Fruit fly (Drosophila melanogaster) whole organism, embryonic: ENCODE results near the gene RpLP1.

Source experiments
- Aef1 ChIP-seq: fragments of 200-800 bp; sonication (Bioruptor generic); IDR thresholded peaks from 3 replicates; pipeline ENCODE4 v1.3.6; 2022; ENCODE audit warnings: missing biosample characterization, missing genetic modification characterization
- Antp ChIP-seq: fragments of 200-800 bp; sonication (Bioruptor generic); optimal IDR thresholded peaks from 3 replicates; lab custom pipeline; 2016; ENCODE audit warnings: missing biosample characterization, missing genetic modification characterization
- B-H2 ChIP-seq: fragments of 200-800 bp; sonication (Bioruptor generic); optimal IDR thresholded peaks from 2 replicates; lab custom pipeline; 2018; ENCODE audit warnings: missing biosample characterization, mild to moderate bottlenecking, missing genetic modification characterization
- CG10147 ChIP-seq: fragments of 200-800 bp; sonication (Bioruptor generic); optimal IDR thresholded peaks from 2 replicates; lab custom pipeline; 2019; ENCODE audit warnings: missing biosample characterization, mild to moderate bottlenecking, missing genetic modification characterization, moderate library complexity
- CG1233 ChIP-seq: fragments of 200-800 bp; sonication (Bioruptor generic); optimal IDR thresholded peaks from 4 replicates; lab custom pipeline; 2018; ENCODE audit warnings: missing biosample characterization, mild to moderate bottlenecking, missing genetic modification characterization
- CG12659 ChIP-seq: fragments of 200-800 bp; sonication (Bioruptor generic); optimal IDR thresholded peaks from 3 replicates; lab custom pipeline; 2017; ENCODE audit warnings: mild to moderate bottlenecking, missing biosample characterization, missing genetic modification reagents, missing genetic modification characterization
- CG12744 ChIP-seq: fragments of 200-800 bp; sonication (Bioruptor generic); optimal IDR thresholded peaks from 2 replicates; lab custom pipeline; 2016; ENCODE audit warnings: missing biosample characterization, missing genetic modification characterization
- CG13123 ChIP-seq: fragments of 200-800 bp; sonication (Bioruptor generic); optimal IDR thresholded peaks from 2 replicates; lab custom pipeline; 2016; ENCODE audit warnings: missing biosample characterization, missing genetic modification characterization
- CG13894 ChIP-seq: fragments of 200-800 bp; sonication (Bioruptor generic); optimal IDR thresholded peaks from 3 replicates; lab custom pipeline; 2018; ENCODE audit warnings: missing biosample characterization, mild to moderate bottlenecking, missing genetic modification characterization, moderate library complexity
- CG14014 ChIP-seq: fragments of 200-800 bp; sonication (Bioruptor generic); IDR thresholded peaks from 2 replicates; pipeline ENCODE4 v1.3.6; 2022; ENCODE audit warnings: missing biosample characterization, missing genetic modification characterization
- CG15011 ChIP-seq: fragments of 200-800 bp; sonication (Bioruptor generic); optimal IDR thresholded peaks from 3 replicates; lab custom pipeline; 2018; ENCODE audit warnings: missing biosample characterization, mild to moderate bottlenecking, missing genetic modification characterization
- CG15601 ChIP-seq: fragments of 200-800 bp; sonication (Bioruptor generic); optimal IDR thresholded peaks from 3 replicates; lab custom pipeline; 2019; ENCODE audit warnings: missing biosample characterization, mild to moderate bottlenecking, missing genetic modification characterization, moderate library complexity
- CG1603 ChIP-seq: fragments of 200-800 bp; sonication (Bioruptor generic); optimal IDR thresholded peaks from 2 replicates; lab custom pipeline; 2019; ENCODE audit warnings: missing biosample characterization, mild to moderate bottlenecking, missing genetic modification characterization, moderate library complexity
- CG17328 ChIP-seq: fragments of 200-800 bp; sonication (Bioruptor generic); IDR thresholded peaks from 2 replicates; pipeline ENCODE4 v1.3.6; 2022; ENCODE audit warnings: missing biosample characterization, missing genetic modification characterization
- CG17359 ChIP-seq: fragments of 200-800 bp; sonication (Bioruptor generic); optimal IDR thresholded peaks from 3 replicates; lab custom pipeline; 2018; ENCODE audit warnings: missing biosample characterization, mild to moderate bottlenecking, missing genetic modification characterization, moderate library complexity
- CG1792 ChIP-seq: fragments of 200-800 bp; sonication (Bioruptor generic); optimal IDR thresholded peaks from 2 replicates; lab custom pipeline; 2016; ENCODE audit warnings: missing biosample characterization, missing genetic modification characterization
- CG18262 ChIP-seq: fragments of 200-800 bp; optimal IDR thresholded peaks from 3 replicates; lab custom pipeline; 2019; ENCODE audit warnings: missing biosample characterization, mild to moderate bottlenecking, missing genetic modification characterization, moderate library complexity
- CG1832 ChIP-seq: fragments of 200-800 bp; sonication (Bioruptor generic); optimal IDR thresholded peaks from 2 replicates; lab custom pipeline; 2017; ENCODE audit warnings: missing biosample characterization, mild to moderate bottlenecking, missing genetic modification characterization, inconsistent platforms
- CG34376 ChIP-seq: fragments of 200-800 bp; sonication (Bioruptor generic); optimal IDR thresholded peaks from 2 replicates; lab custom pipeline; 2018; ENCODE audit warnings: missing biosample characterization, mild to moderate bottlenecking, missing genetic modification characterization
- CG9215 ChIP-seq: fragments of 200-800 bp; sonication (Bioruptor generic); IDR thresholded peaks from 2 replicates; pipeline ENCODE4 v1.3.6; 2022; ENCODE audit warnings: missing biosample characterization, missing genetic modification characterization
- Chrac-16 ChIP-seq: fragments of 200-800 bp; sonication (Bioruptor generic); optimal IDR thresholded peaks from 3 replicates; lab custom pipeline; 2016; ENCODE audit warnings: missing biosample characterization, missing genetic modification characterization
- Dll ChIP-seq: fragments of 200-800 bp; sonication (Bioruptor generic); IDR thresholded peaks from 4 replicates; pipeline ENCODE4 v1.3.6; 2022; ENCODE audit warnings: missing biosample characterization, missing genetic modification characterization; ENCODE audit not compliant: partially characterized antibody
- Doc2 ChIP-seq: fragments of 200-800 bp; sonication (Bioruptor generic); IDR thresholded peaks from 2 replicates; pipeline ENCODE4 v1.3.6; 2022; ENCODE audit warnings: missing biosample characterization, missing genetic modification characterization
- Nf-YA ChIP-seq: fragments of 200-800 bp; sonication (Bioruptor generic); IDR thresholded peaks from 2 replicates; pipeline ENCODE4 v1.3.6; 2022; ENCODE audit warnings: missing biosample characterization, missing genetic modification characterization
- Pdp1 ChIP-seq, 2 experiments: fragments of 200-800 bp; sonication (Bioruptor generic); optimal IDR thresholded peaks; 3 replicates each; lab custom pipeline; 2016; ENCODE audit warnings: missing biosample characterization in 2 of 2, missing genetic modification characterization in 2 of 2, mild to moderate bottlenecking in 1 of 2, moderate library complexity in 1 of 2
- Sox100B ChIP-seq: fragments of 200-800 bp; sonication (Bioruptor generic); optimal IDR thresholded peaks from 3 replicates; lab custom pipeline; 2018; ENCODE audit warnings: missing biosample characterization, mild to moderate bottlenecking, missing genetic modification characterization
- Sry-δ ChIP-seq: fragments of 200-800 bp; sonication (Bioruptor generic); optimal IDR thresholded peaks from 2 replicates; lab custom pipeline; 2016; ENCODE audit warnings: missing biosample characterization, missing genetic modification characterization
- Xbp1 ChIP-seq: fragments of 200-800 bp; sonication (Bioruptor generic); optimal IDR thresholded peaks from 3 replicates; lab custom pipeline; 2016; ENCODE audit warnings: missing biosample characterization, mild to moderate bottlenecking, missing genetic modification characterization
- ap ChIP-seq: fragments of 200-800 bp; sonication (Bioruptor generic); IDR thresholded peaks from 2 replicates; pipeline ENCODE4 v1.3.6; 2022; ENCODE audit warnings: missing biosample characterization, missing genetic modification characterization
- az2 ChIP-seq: fragments of 200-800 bp; sonication (Bioruptor generic); optimal IDR thresholded peaks from 3 replicates; lab custom pipeline; 2016; ENCODE audit warnings: missing biosample characterization, missing genetic modification characterization
- bbx ChIP-seq: fragments of 200-800 bp; sonication (Bioruptor generic); IDR thresholded peaks from 2 replicates; pipeline ENCODE4 v1.3.6; 2022; ENCODE audit warnings: missing biosample characterization, missing genetic modification characterization; ENCODE audit not compliant: partially characterized antibody
- cas ChIP-seq: fragments of 200-800 bp; sonication (Bioruptor generic); IDR thresholded peaks from 2 replicates; pipeline ENCODE4 v1.3.6; 2022; ENCODE audit warnings: missing biosample characterization, missing genetic modification characterization
- crc ChIP-seq: fragments of 200-800 bp; sonication (Bioruptor generic); optimal IDR thresholded peaks from 2 replicates; lab custom pipeline; 2016; ENCODE audit warnings: missing biosample characterization, missing genetic modification characterization
- croc ChIP-seq: fragments of 200-800 bp; sonication (Bioruptor generic); conservative IDR thresholded peaks from 3 replicates; pipeline ENCODE4 v1.3.6; 2022; ENCODE audit warnings: missing biosample characterization, missing genetic modification characterization
- dan ChIP-seq: fragments of 200-800 bp; sonication (Bioruptor generic); IDR thresholded peaks from 2 replicates; pipeline ENCODE4 v1.3.6; 2022; ENCODE audit warnings: missing biosample characterization, missing genetic modification characterization
- gcm ChIP-seq: fragments of 200-800 bp; sonication (Bioruptor generic); optimal IDR thresholded peaks from 2 replicates; lab custom pipeline; 2019; ENCODE audit warnings: missing biosample characterization, mild to moderate bottlenecking, missing genetic modification characterization, moderate library complexity
- gem ChIP-seq: fragments of 200-800 bp; sonication (Bioruptor generic); optimal IDR thresholded peaks from 2 replicates; lab custom pipeline; 2019; ENCODE audit warnings: missing biosample characterization, mild to moderate bottlenecking, missing genetic modification characterization, moderate library complexity
- grn ChIP-seq: fragments of 200-800 bp; sonication (Bioruptor generic); optimal IDR thresholded peaks from 3 replicates; lab custom pipeline; 2017; ENCODE audit warnings: missing biosample characterization, missing genetic modification characterization
- gsb-n ChIP-seq: fragments of 200-800 bp; sonication (Bioruptor generic); optimal IDR thresholded peaks from 3 replicates; lab custom pipeline; 2018; ENCODE audit warnings: missing biosample characterization, mild to moderate bottlenecking, missing genetic modification characterization
- ham ChIP-seq: fragments of 200-800 bp; sonication (Bioruptor generic); IDR thresholded peaks from 2 replicates; pipeline ENCODE4 v1.3.6; 2022; ENCODE audit warnings: missing biosample characterization, missing genetic modification characterization
- maf-S ChIP-seq: fragments of 200-800 bp; sonication (Bioruptor generic); optimal IDR thresholded peaks from 2 replicates; lab custom pipeline; 2016; ENCODE audit warnings: missing biosample characterization, missing genetic modification characterization
- nmo ChIP-seq: fragments of 200-800 bp; sonication (Bioruptor generic); optimal IDR thresholded peaks from 2 replicates; lab custom pipeline; 2018; ENCODE audit warnings: missing biosample characterization, mild to moderate bottlenecking, missing genetic modification characterization, moderate library complexity
- otp ChIP-seq: fragments of 200-800 bp; sonication (Bioruptor generic); IDR thresholded peaks from 3 replicates; pipeline ENCODE4, ENCODE4 v1.3.6; 2022; ENCODE audit warnings: missing biosample characterization, missing genetic modification characterization
- pho ChIP-seq: fragments of 200-800 bp; sonication (Bioruptor generic); optimal IDR thresholded peaks from 2 replicates; lab custom pipeline; 2016; ENCODE audit warnings: missing biosample characterization, missing genetic modification characterization
- prd ChIP-seq, 3 experiments: fragments of >200 bp in 2 of 3; fragments of 200-800 bp in 1 of 3; sonication (Bioruptor generic) in 1 of 3; optimal IDR thresholded peaks in 2 of 3; IDR thresholded peaks in 1 of 3; 2 replicates in 2 of 3; 3 replicates in 1 of 3; pipeline versions ENCODE4 v1.3.6 to Lab custom; 2017 to 2022; ENCODE audit warnings: missing biosample characterization in 1 of 3, missing genetic modification characterization in 1 of 3
- psq ChIP-seq: fragments of 200-800 bp; sonication (Bioruptor generic); optimal IDR thresholded peaks from 2 replicates; lab custom pipeline; 2017; ENCODE audit warnings: missing biosample characterization, missing genetic modification characterization
- pzg ChIP-seq: fragments of 200-800 bp; sonication (Bioruptor generic); optimal IDR thresholded peaks from 3 replicates; lab custom pipeline; 2018; ENCODE audit warnings: missing biosample characterization, mild to moderate bottlenecking, missing genetic modification characterization, moderate library complexity
- ro ChIP-seq: fragments of 200-800 bp; sonication (Bioruptor generic); IDR thresholded peaks from 2 replicates; pipeline ENCODE4 v1.3.6; 2022; ENCODE audit warnings: missing biosample characterization, missing genetic modification characterization
- toy ChIP-seq: fragments of 200-800 bp; sonication (Bioruptor generic); IDR thresholded peaks from 2 replicates; pipeline ENCODE4 v1.3.6; 2022; ENCODE audit warnings: missing biosample characterization, missing genetic modification characterization

Gene RpLP1

dm6 chr2L:421119-421821, 1.5 kb downstream of the RpLP1 start, which contains the start of the genes CG11885 and CG13692 (continued):
- TF ChIP-seq gcm (GFP tag; lab: Kevin White, UChicago) = peak; percentile 37
- TF ChIP-seq CG13123 (GFP tag; lab: Kevin White, UChicago) = no peak
- TF ChIP-seq CG18262 (tag; lab: Kevin White, UChicago) = peak; percentile 40
- peak; percentile 59 for TF ChIP-seq nmo (GFP tag; lab: Kevin White, UChicago)
- TF ChIP-seq gsb-n = peak; percentile 32
- no peak for TF ChIP-seq CG15011
- TF ChIP-seq Doc2 (GFP tag; lab: Robert Waterston, UW) = no peak
- TF ChIP-seq Chrac-16 (GFP tag; lab: Kevin White, UChicago) = peak; percentile 31
- TF ChIP-seq ap = no peak
- peak; percentile 98 for TF ChIP-seq pzg
- peak; percentile 75 for TF ChIP-seq B-H2 (GFP tag; lab: Kevin White, UChicago)
- no peak for TF ChIP-seq croc (GFP tag; lab: Robert Waterston, UW)
- TF ChIP-seq az2 (GFP tag; lab: Kevin White, UChicago) = peak; percentile 21
- TF ChIP-seq ro (GFP tag; lab: Robert Waterston, UW) = no peak
- 0 out of 2 replicates have a peak, but pooled peaks have one; percentile 15 for TF ChIP-seq CG17328 (GFP tag; lab: Robert Waterston, UW)
- peak; percentile 90 for TF ChIP-seq CG1603
- TF ChIP-seq CG17359 = peak; percentile 16
- peak; percentile 92 for TF ChIP-seq CG15601 (tag; lab: Kevin White, UChicago)
- no peak for TF ChIP-seq CG9215 (GFP tag; lab: Robert Waterston, UW)
- TF ChIP-seq Sry-δ = peak; percentile 88
- peak; percentile 98 for TF ChIP-seq Dll (GFP tag; lab: Robert Waterston, UW)
- TF ChIP-seq CG1792 (GFP tag; lab: Kevin White, UChicago) = no peak
- peak; percentile 99 for TF ChIP-seq bbx (GFP tag; lab: Robert Waterston, UW)
- TF ChIP-seq cas (GFP tag; lab: Robert Waterston, UW) = no peak
- TF ChIP-seq Antp (GFP tag; lab: Kevin White, UChicago) = peak; percentile 26
- TF ChIP-seq Nf-YA (GFP tag; lab: Robert Waterston, UW) = no peak
- TF ChIP-seq pho (GFP tag; lab: Kevin White, UChicago) = peak; percentile 10
- TF ChIP-seq CG13894 (tag; lab: Kevin White, UChicago) = peak; percentile 76
- TF ChIP-seq gem (tag; lab: Kevin White, UChicago) = peak; percentile 31
- TF ChIP-seq toy (GFP tag; lab: Robert Waterston, UW) = no peak
- TF ChIP-seq Sox100B (GFP tag; lab: Kevin White, UChicago) = no peak
- TF ChIP-seq grn (GFP tag; lab: Kevin White, UChicago) = peak; percentile 84
- no peak for TF ChIP-seq Aef1 (GFP tag; lab: Robert Waterston, UW)
- peak; percentile 7 to 98 for TF ChIP-seq Pdp1 (GFP tag; optimal IDR thresholded peaks at IDR 0.05; lab: Kevin White, UChicago)
- TF ChIP-seq otp (GFP tag; lab: Robert Waterston, UW) = 0 out of 3 replicates have a peak, but pooled peaks have one; percentile 6
- TF ChIP-seq psq = no peak
- peak; percentile 17 for TF ChIP-seq CG34376 (GFP tag; lab: Kevin White, UChicago)
- TF ChIP-seq CG1832 = no peak
- TF ChIP-seq CG12744 (GFP tag; lab: Kevin White, UChicago) = peak; percentile 30
- TF ChIP-seq Xbp1 (GFP tag; lab: Kevin White, UChicago) = peak; percentile 53
- no peak for TF ChIP-seq crc
- TF ChIP-seq CG1233 = peak; percentile 25
- peak; percentile 88 for TF ChIP-seq CG12659 (GFP tag; lab: Kevin White, UChicago)
- no peak for TF ChIP-seq ham (GFP tag; lab: Robert Waterston, UW)
- TF ChIP-seq maf-S (GFP tag; lab: Kevin White, UChicago) = no peak
- no peak for TF ChIP-seq prd (optimal IDR thresholded peaks at IDR 0.05; lab: Kevin White, UChicago)
- no peak for TF ChIP-seq prd (GFP tag; IDR thresholded peaks at IDR 0.05; lab: Robert Waterston, UW)
- no peak for TF ChIP-seq dan
- 0 out of 2 replicates have a peak, but pooled peaks have one; percentile 28 for TF ChIP-seq CG14014 (GFP tag; lab: Robert Waterston, UW)
- TF ChIP-seq CG10147 (GFP tag; lab: Kevin White, UChicago) = peak; percentile 30
